Worm (Caenorhabditis elegans) whole organism, L4 larva: ENCODE measurements around the gene nhr-205.

Experiments used
- T26A8.4 ChIP-seq: fragments of 200-800 bp; sonication (Bioruptor generic); IDR thresholded peaks from 2 replicates; pipeline ENCODE4 v1.3.6; 2022; ENCODE audit warnings: missing genetic modification characterization, missing compliant biosample characterization
- Y75B8A.6 ChIP-seq: fragments of 200-800 bp; sonication (Bioruptor generic); IDR thresholded peaks from 2 replicates; pipeline ENCODE4 v1.3.6; 2022; ENCODE audit warnings: missing genetic modification reagents, missing genetic modification characterization, missing compliant biosample characterization
- ZK337.2 ChIP-seq: fragments of 200-800 bp; sonication (Bioruptor generic); IDR thresholded peaks from 2 replicates; pipeline ENCODE4 v1.3.6; 2022; ENCODE audit warnings: missing genetic modification reagents, missing genetic modification characterization, missing compliant biosample characterization
- ZK546.5 ChIP-seq, 2 experiments: sonication (generic microtip); optimal IDR thresholded peaks; 2 replicates each; lab custom pipeline; 2017; ENCODE audit warnings: missing biosample characterization in 2 of 2, missing genetic modification characterization in 2 of 2
- aly-2 ChIP-seq: sonication (generic microtip); optimal IDR thresholded peaks from 2 replicates; lab custom pipeline; 2018; ENCODE audit warnings: missing biosample characterization, missing genetic modification characterization
- ceh-28 ChIP-seq: fragments of 150-350 bp; optimal IDR thresholded peaks from 2 replicates; lab custom pipeline; 2014; ENCODE audit warnings: missing biosample characterization, missing genetic modification reagents, missing genetic modification characterization
- fos-1 ChIP-seq: fragments of 150-350 bp; optimal IDR thresholded peaks from 2 replicates; lab custom pipeline; 2014; ENCODE audit warnings: missing biosample characterization, missing genetic modification characterization
- nhr-25 ChIP-seq: sonication (generic microtip); optimal IDR thresholded peaks from 2 replicates; lab custom pipeline; 2017; ENCODE audit warnings: missing genetic modification characterization, mild to moderate bottlenecking, missing compliant biosample characterization, antibody characterized with exemption, moderate library complexity, borderline replicate concordance; ENCODE audit not compliant: insufficient read depth
- nhr-41 ChIP-seq: fragments of 200-800 bp; sonication (Bioruptor generic); IDR thresholded peaks from 2 replicates; pipeline ENCODE4 v1.3.6; 2022; ENCODE audit warnings: missing genetic modification reagents, missing genetic modification characterization, missing compliant biosample characterization
- sdz-12 ChIP-seq: fragments of 200-800 bp; sonication (Bioruptor generic); optimal IDR thresholded peaks from 2 replicates; lab custom pipeline; 2018; ENCODE audit warnings: mild to moderate bottlenecking, missing genetic modification characterization, missing compliant biosample characterization
- set-16 ChIP-seq: fragments of 200-800 bp; sonication (Bioruptor generic); IDR thresholded peaks from 2 replicates; pipeline ENCODE4 v1.3.6; 2022; ENCODE audit warnings: missing genetic modification reagents, missing genetic modification characterization, missing compliant biosample characterization
- unc-62 ChIP-seq, 3 experiments: fragments of 150-350 bp in 1 of 3; sonication (generic microtip); optimal IDR thresholded peaks in 2 of 3; peaks in 1 of 3; 1 replicate in 1 of 3; 2 replicates in 2 of 3; lab custom pipeline; 2014 to 2017; ENCODE audit warnings: missing biosample characterization in 3 of 3, missing genetic modification characterization in 3 of 3, missing genetic modification reagents in 3 of 3, missing genotype in 1 of 3

ce11 chrV:10117465-10117864, 35.9 kb upstream of the nhr-205 start, which contains the start of gene C08B6.5:
- TF ChIP-seq nhr-41 (GFP tag; lab: Robert Waterston, UW) (no peak), ZK337.2 (GFP tag; lab: Robert Waterston, UW) (no peak), ceh-28 (tag; lab: Kevin White, UChicago) (no peak), T26A8.4 (no peak), sdz-12 (GFP tag; lab: Kevin White, UChicago) (no peak), unc-62 (GFP tag; optimal IDR thresholded peaks at IDR 0.05 in 1 of 2; lab: Kevin White, UChicago) (no peak), unc-62 (tag; optimal IDR thresholded peaks at IDR 0.05; lab: Kevin White, UChicago) (no peak), nhr-25 (tag; lab: Kevin White, UChicago) (no peak), fos-1 (tag; lab: Kevin White, UChicago) (no peak), set-16 (GFP tag; lab: Robert Waterston, UW) (no peak), aly-2 (tag; lab: Kevin White, UChicago) (no peak), ZK546.5 (tag; optimal IDR thresholded peaks at IDR 0.05; lab: Kevin White, UChicago) (no peak), Y75B8A.6 (GFP tag; lab: Robert Waterston, UW) (no peak)
